Fruit fly (Drosophila melanogaster) whole organism, pupa: ENCODE data around the gene dmrt93B.

Experiments
- CG10348 ChIP-seq: fragments of 200-800 bp; sonication (Bioruptor generic); IDR thresholded peaks from 2 replicates; pipeline ENCODE4 v1.3.6; 2022; ENCODE audit warnings: missing biosample characterization, missing genetic modification characterization
- CG12605 ChIP-seq: fragments of 200-800 bp; sonication (Bioruptor generic); IDR thresholded peaks from 2 replicates; pipeline ENCODE4 v1.3.6; 2022; ENCODE audit warnings: missing biosample characterization, missing genetic modification characterization
- CG13204 ChIP-seq: fragments of 200-800 bp; sonication (Bioruptor generic); optimal IDR thresholded peaks from 2 replicates; lab custom pipeline; 2018; ENCODE audit warnings: missing biosample characterization, mild to moderate bottlenecking, missing genetic modification characterization, moderate library complexity
- CG32121 ChIP-seq: fragments of 200-800 bp; sonication (Bioruptor generic); IDR thresholded peaks from 2 replicates; pipeline ENCODE4 v1.3.6; 2022; ENCODE audit warnings: missing biosample characterization, missing genetic modification characterization
- CG34367 ChIP-seq: fragments of 200-800 bp; sonication (Bioruptor generic); optimal IDR thresholded peaks from 2 replicates; lab custom pipeline; 2018; ENCODE audit warnings: missing biosample characterization, mild to moderate bottlenecking, missing genetic modification characterization
- CG4496 ChIP-seq: fragments of 200-800 bp; sonication (Bioruptor generic); IDR thresholded peaks from 3 replicates; pipeline ENCODE4 v1.3.6; 2022; ENCODE audit warnings: missing biosample characterization, missing genetic modification characterization
- CG8159 ChIP-seq: fragments of 200-800 bp; sonication (Bioruptor generic); optimal IDR thresholded peaks from 3 replicates; lab custom pipeline; 2018; ENCODE audit warnings: missing biosample characterization, mild to moderate bottlenecking, missing genetic modification characterization, moderate library complexity
- CG8301 ChIP-seq: fragments of 200-800 bp; sonication (Bioruptor generic); optimal IDR thresholded peaks from 2 replicates; lab custom pipeline; 2018; ENCODE audit warnings: missing biosample characterization, mild to moderate bottlenecking, missing genetic modification characterization
- Pif1A ChIP-seq: fragments of 200-800 bp; sonication (Bioruptor generic); optimal IDR thresholded peaks from 3 replicates; lab custom pipeline; 2016; ENCODE audit warnings: missing biosample characterization, missing genetic modification characterization
- fd96Ca ChIP-seq: fragments of 200-800 bp; sonication (Bioruptor generic); IDR thresholded peaks from 3 replicates; pipeline ENCODE4 v1.3.6; 2022; ENCODE audit warnings: missing biosample characterization, missing genetic modification characterization
- gl ChIP-seq: fragments of 200-800 bp; sonication (Bioruptor generic); optimal IDR thresholded peaks from 2 replicates; lab custom pipeline; 2018; ENCODE audit warnings: missing biosample characterization, mild to moderate bottlenecking, missing genetic modification characterization
- rn ChIP-seq: fragments of 200-800 bp; sonication (Bioruptor generic); IDR thresholded peaks from 2 replicates; pipeline ENCODE4 v1.3.6; 2022; ENCODE audit warnings: missing biosample characterization, missing genetic modification characterization

- no peak for TF ChIP-seq CG8301 (tag; lab: Kevin White, UChicago)
- TF ChIP-seq CG34367 (tag; lab: Kevin White, UChicago), result no peak
- no peak for TF ChIP-seq Pif1A (GFP tag; lab: Kevin White, UChicago)
- TF ChIP-seq CG32121 (GFP tag; lab: Robert Waterston, UW), result no peak
- TF ChIP-seq rn (GFP tag; lab: Robert Waterston, UW), result no peak
- TF ChIP-seq CG4496 (GFP tag; lab: Robert Waterston, UW), result no peak
- no peak for TF ChIP-seq CG8159 (tag; lab: Kevin White, UChicago)
- no peak for TF ChIP-seq fd96Ca (GFP tag; lab: Robert Waterston, UW)
- no peak for TF ChIP-seq CG13204 (GFP tag; lab: Kevin White, UChicago)
- no peak for TF ChIP-seq gl (tag; lab: Kevin White, UChicago)
- no peak for TF ChIP-seq CG10348 (GFP tag; lab: Robert Waterston, UW)
- TF ChIP-seq CG12605 (GFP tag; lab: Robert Waterston, UW), result no peak
Observed at dm6 chr3R:21084979-21085378, 11.2 kb downstream of the dmrt93B start.
